Worm (Caenorhabditis elegans) whole organism, L3 larva: Measurements from ENCODE around the gene F53F4.2.

Source experiments
- R02D3.7 ChIP-seq: fragments of 150-350 bp; optimal IDR thresholded peaks from 2 replicates; lab custom pipeline; 2014; ENCODE audit warnings: missing biosample characterization, missing genetic modification characterization
- ZK546.5 ChIP-seq: sonication (generic microtip); optimal IDR thresholded peaks from 2 replicates; lab custom pipeline; 2017; ENCODE audit warnings: missing biosample characterization, missing genetic modification characterization
- ama-1 ChIP-seq: fragments of 150-350 bp; optimal IDR thresholded peaks from 2 replicates; lab custom pipeline; 2018
- ceh-16 ChIP-seq: sonication (generic microtip); optimal IDR thresholded peaks from 2 replicates; lab custom pipeline; 2017; ENCODE audit warnings: missing biosample characterization, missing genetic modification characterization
- ceh-28 ChIP-seq: fragments of 150-350 bp; optimal IDR thresholded peaks from 2 replicates; lab custom pipeline; 2014; ENCODE audit warnings: missing biosample characterization, missing genetic modification reagents, missing genetic modification characterization
- ceh-82 ChIP-seq: fragments of 150-350 bp; optimal IDR thresholded peaks from 2 replicates; lab custom pipeline; 2014; ENCODE audit warnings: missing biosample characterization, missing genetic modification characterization
- ceh-9 ChIP-seq: sonication (generic microtip); optimal IDR thresholded peaks from 2 replicates; lab custom pipeline; 2018; ENCODE audit warnings: missing biosample characterization, missing genetic modification characterization
- daf-12 ChIP-seq: fragments of 150-350 bp; optimal IDR thresholded peaks from 2 replicates; lab custom pipeline; 2014; ENCODE audit warnings: missing biosample characterization, missing genetic modification reagents, missing genetic modification characterization
- egl-27 ChIP-seq: sonication (generic microtip); optimal IDR thresholded peaks from 4 replicates; lab custom pipeline; 2017; ENCODE audit warnings: missing biosample characterization, missing genetic modification reagents, missing genetic modification characterization
- egl-5 ChIP-seq: fragments of 150-350 bp; optimal IDR thresholded peaks from 2 replicates; lab custom pipeline; 2017; ENCODE audit warnings: missing biosample characterization, missing genetic modification reagents, missing genetic modification characterization, inconsistent platforms
- elt-2 ChIP-seq: sonication (generic microtip); optimal IDR thresholded peaks from 2 replicates; lab custom pipeline; 2016; ENCODE audit warnings: missing genetic modification reagents, mild to moderate bottlenecking, missing genetic modification characterization, missing compliant biosample characterization
- eor-1 ChIP-seq, 2 experiments: fragments of 150-350 bp; optimal IDR thresholded peaks; 2 replicates each; lab custom pipeline; 2014 to 2018; ENCODE audit warnings: missing biosample characterization in 2 of 2, missing genetic modification characterization in 2 of 2
- fkh-2 ChIP-seq: fragments of 150-350 bp; optimal IDR thresholded peaks from 2 replicates; lab custom pipeline; 2014; ENCODE audit warnings: missing biosample characterization, missing genetic modification reagents, missing genetic modification characterization
- hmg-11 ChIP-seq: sonication (generic microtip); optimal IDR thresholded peaks from 2 replicates; lab custom pipeline; 2016; ENCODE audit warnings: missing genetic modification characterization, missing compliant biosample characterization
- jun-1 ChIP-seq: fragments of 150-350 bp; optimal IDR thresholded peaks from 2 replicates; lab custom pipeline; 2014; ENCODE audit warnings: missing biosample characterization, missing genetic modification reagents, missing genetic modification characterization
- lin-15B ChIP-seq: fragments of 150-350 bp; optimal IDR thresholded peaks from 2 replicates; lab custom pipeline; 2014; ENCODE audit warnings: missing biosample characterization, missing genetic modification characterization
- lin-39 ChIP-seq: fragments of 150-350 bp; optimal IDR thresholded peaks from 2 replicates; lab custom pipeline; 2018; ENCODE audit warnings: missing biosample characterization, missing genetic modification reagents, missing genetic modification characterization
- lsy-12 ChIP-seq: sonication (generic microtip); optimal IDR thresholded peaks from 2 replicates; lab custom pipeline; 2016; ENCODE audit warnings: mild to moderate bottlenecking, missing genetic modification characterization, missing compliant biosample characterization
- nhr-12 ChIP-seq: fragments of 150-350 bp; optimal IDR thresholded peaks from 2 replicates; lab custom pipeline; 2014; ENCODE audit warnings: missing biosample characterization, missing genetic modification characterization
- nhr-23 ChIP-seq: fragments of 150-350 bp; optimal IDR thresholded peaks from 2 replicates; lab custom pipeline; 2014; ENCODE audit warnings: missing biosample characterization, missing genetic modification reagents, missing genetic modification characterization
- nhr-25 ChIP-seq: sonication (generic microtip); optimal IDR thresholded peaks from 2 replicates; lab custom pipeline; 2017; ENCODE audit warnings: missing biosample characterization, missing genetic modification characterization
- nhr-28 ChIP-seq: fragments of 150-350 bp; optimal IDR thresholded peaks from 2 replicates; lab custom pipeline; 2014; ENCODE audit warnings: missing biosample characterization, missing genetic modification characterization
- nhr-43 ChIP-seq: sonication (generic microtip); optimal IDR thresholded peaks from 2 replicates; lab custom pipeline; 2016; ENCODE audit warnings: mild to moderate bottlenecking, missing genetic modification characterization, missing compliant biosample characterization; ENCODE audit not compliant: poor library complexity, severe bottlenecking
- nhr-67 ChIP-seq: fragments of 150-350 bp; optimal IDR thresholded peaks from 2 replicates; lab custom pipeline; 2014; ENCODE audit warnings: missing biosample characterization, missing genetic modification characterization
- nhr-76 ChIP-seq: fragments of 150-350 bp; sonication (generic microtip); optimal IDR thresholded peaks from 5 replicates; lab custom pipeline; 2014; ENCODE audit warnings: missing biosample characterization, missing genetic modification characterization
- nhr-77 ChIP-seq: fragments of 150-350 bp; optimal IDR thresholded peaks from 2 replicates; lab custom pipeline; 2014; ENCODE audit warnings: missing biosample characterization, missing genetic modification characterization
- pha-4 ChIP-seq: fragments of 150-350 bp; optimal IDR thresholded peaks from 2 replicates; lab custom pipeline; 2014; ENCODE audit warnings: missing biosample characterization, missing genetic modification reagents, missing genetic modification characterization
- pqm-1 ChIP-seq: fragments of 150-350 bp; optimal IDR thresholded peaks from 2 replicates; lab custom pipeline; 2017; ENCODE audit warnings: missing biosample characterization, missing genetic modification characterization, inconsistent platforms
- sea-2 ChIP-seq: fragments of 150-350 bp; sonication (generic microtip); optimal IDR thresholded peaks from 4 replicates; lab custom pipeline; 2014; ENCODE audit warnings: missing biosample characterization, missing genetic modification reagents, missing genetic modification characterization
- skn-1 ChIP-seq: fragments of 150-350 bp; optimal IDR thresholded peaks from 2 replicates; lab custom pipeline; 2014; ENCODE audit warnings: missing biosample characterization, missing genetic modification characterization
- snpc-4 ChIP-seq: fragments of 150-350 bp; optimal IDR thresholded peaks from 2 replicates; lab custom pipeline; 2014; ENCODE audit warnings: missing biosample characterization, missing genetic modification characterization
- tbx-2 ChIP-seq: sonication (generic microtip); optimal IDR thresholded peaks from 2 replicates; lab custom pipeline; 2016; ENCODE audit warnings: mild to moderate bottlenecking, missing genetic modification characterization, missing compliant biosample characterization
- unc-62 ChIP-seq: fragments of 150-350 bp; sonication (generic microtip); optimal IDR thresholded peaks from 4 replicates; lab custom pipeline; 2014; ENCODE audit warnings: missing biosample characterization, missing genetic modification reagents, missing genetic modification characterization
- zag-1 ChIP-seq: fragments of 150-350 bp; optimal IDR thresholded peaks from 2 replicates; lab custom pipeline; 2014; ENCODE audit warnings: missing biosample characterization, missing genetic modification characterization
- ztf-4 ChIP-seq: fragments of 150-350 bp; optimal IDR thresholded peaks from 2 replicates; lab custom pipeline; 2014; ENCODE audit warnings: missing biosample characterization, missing genetic modification characterization

F53F4.2 gene

DNA sequence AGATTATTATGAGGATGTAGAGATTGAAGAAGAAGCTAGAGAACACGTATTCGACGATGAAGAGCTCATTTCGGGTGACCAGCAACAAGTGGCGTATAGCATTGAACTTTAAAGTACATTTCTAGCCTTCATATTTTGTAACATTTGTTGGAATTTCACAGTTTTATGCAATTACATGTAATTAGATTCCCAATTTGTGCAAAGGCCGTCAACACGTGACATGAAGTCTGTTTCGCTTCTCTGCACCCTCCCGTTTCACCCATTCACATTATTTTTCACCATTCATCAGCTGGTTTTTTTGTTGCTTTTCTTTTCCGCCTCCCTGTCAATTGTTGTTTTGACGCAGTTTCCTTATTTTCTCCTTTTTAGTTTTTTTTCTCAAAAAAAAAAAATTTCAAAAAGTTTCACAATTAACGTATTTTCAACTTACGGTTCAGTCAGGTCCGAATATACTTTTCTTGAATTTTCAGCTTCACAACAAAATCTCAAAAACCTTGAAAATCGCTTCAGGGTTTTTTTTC is 37.8 kb upstream of the F53F4.2 start, which contains the start of gene sde-2:
TSS of gene sde-2 (plus strand) at position 471 of the 521 bp plus-strand sequence.
- TF ChIP-seq eor-1 (tag; optimal IDR thresholded peaks at IDR 0.05; lab: Kevin White, UChicago) (no peak), lsy-12 (tag; lab: Kevin White, UChicago) (no peak), nhr-77 (tag; lab: Kevin White, UChicago) (no peak), ceh-82 (tag; lab: Kevin White, UChicago) (no peak), egl-5 (tag; lab: Kevin White, UChicago) (peak; percentile 35), lin-39 (peak; percentile 4), nhr-28 (tag; lab: Kevin White, UChicago) (no peak), nhr-67 (tag; lab: Kevin White, UChicago) (no peak), sea-2 (GFP tag; lab: Kevin White, UChicago) (no peak), ama-1 (lab: Kevin White, UChicago) (no peak), lin-15B (tag; lab: Kevin White, UChicago) (no peak), nhr-43 (tag; lab: Kevin White, UChicago) (no peak), ceh-28 (tag; lab: Kevin White, UChicago) (no peak), ztf-4 (tag; lab: Kevin White, UChicago) (no peak), egl-27 (tag; lab: Kevin White, UChicago) (no peak), nhr-25 (tag; lab: Kevin White, UChicago) (no peak), nhr-23 (tag; lab: Kevin White, UChicago) (no peak), jun-1 (tag; lab: Kevin White, UChicago) (no peak)

DNA sequence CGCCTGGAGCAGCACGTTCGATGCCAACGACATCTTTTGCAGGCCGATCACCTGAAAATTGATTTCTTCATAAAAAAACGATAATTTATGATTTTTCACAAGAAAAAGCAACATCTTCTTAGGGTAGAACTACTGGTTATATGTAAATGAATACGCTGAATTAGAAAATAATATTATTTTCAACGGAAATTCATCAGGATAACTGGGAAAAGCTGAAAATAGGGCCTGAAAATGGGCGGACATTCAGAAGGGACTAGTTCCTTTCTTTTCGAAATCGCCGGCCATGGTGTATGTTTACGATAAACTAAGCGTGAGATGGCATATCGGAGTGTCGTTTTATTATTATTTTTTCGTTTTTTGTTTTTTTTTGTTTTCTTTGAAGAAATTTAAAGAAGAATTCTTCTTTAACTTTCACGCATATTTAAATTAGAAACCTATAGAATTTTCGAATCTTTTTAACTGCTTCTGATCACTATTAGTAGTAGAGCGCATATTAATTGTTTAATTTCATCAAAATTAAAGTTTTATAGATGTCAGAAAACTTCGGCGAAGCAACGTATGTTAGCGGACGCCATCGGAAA is 36.2 kb upstream of the F53F4.2 start, which contains the start of the genes nduv-2 and F53F4.12:
TSS of gene nduv-2 (minus strand) at position 51 of the 581 bp plus-strand sequence.
TSS of gene F53F4.12 (plus strand) at position 531 of the 581 bp plus-strand sequence.
- TF ChIP-seq ama-1 (lab: Kevin White, UChicago) (no peak), lin-39 (no peak), nhr-77 (tag; lab: Kevin White, UChicago) (no peak), nhr-25 (tag; lab: Kevin White, UChicago) (peak; percentile 10), tbx-2 (tag; lab: Kevin White, UChicago) (no peak), eor-1 (tag; optimal IDR thresholded peaks at IDR 0.05; lab: Kevin White, UChicago) (no peak), pha-4 (tag; lab: Kevin White, UChicago) (no peak), pqm-1 (tag; lab: Kevin White, UChicago) (peak; percentile 1), ceh-16 (tag; lab: Kevin White, UChicago) (no peak), snpc-4 (tag; lab: Kevin White, UChicago) (peak; percentile 13), nhr-43 (tag; lab: Kevin White, UChicago) (no peak), nhr-76 (tag; lab: Kevin White, UChicago) (no peak), elt-2 (tag; lab: Kevin White, UChicago) (no peak), egl-27 (tag; lab: Kevin White, UChicago) (no peak), hmg-11 (tag; lab: Kevin White, UChicago) (peak; percentile 64), ceh-82 (tag; lab: Kevin White, UChicago) (no peak), ZK546.5 (no peak), skn-1 (tag; lab: Kevin White, UChicago) (no peak), ztf-4 (tag; lab: Kevin White, UChicago) (no peak), jun-1 (tag; lab: Kevin White, UChicago) (no peak), ceh-9 (tag; lab: Kevin White, UChicago) (no peak), nhr-67 (tag; lab: Kevin White, UChicago) (no peak), nhr-12 (tag; lab: Kevin White, UChicago) (no peak), unc-62 (GFP tag; lab: Kevin White, UChicago) (no peak), egl-5 (tag; lab: Kevin White, UChicago) (no peak), fkh-2 (tag; lab: Kevin White, UChicago) (no peak), daf-12 (tag; lab: Kevin White, UChicago) (no peak), zag-1 (tag; lab: Kevin White, UChicago) (no peak), lsy-12 (tag; lab: Kevin White, UChicago) (no peak), ceh-28 (tag; lab: Kevin White, UChicago) (no peak), sea-2 (GFP tag; lab: Kevin White, UChicago) (no peak), lin-15B (tag; lab: Kevin White, UChicago) (peak; percentile 89), R02D3.7 (tag; lab: Kevin White, UChicago) (peak; percentile 86)

DNA sequence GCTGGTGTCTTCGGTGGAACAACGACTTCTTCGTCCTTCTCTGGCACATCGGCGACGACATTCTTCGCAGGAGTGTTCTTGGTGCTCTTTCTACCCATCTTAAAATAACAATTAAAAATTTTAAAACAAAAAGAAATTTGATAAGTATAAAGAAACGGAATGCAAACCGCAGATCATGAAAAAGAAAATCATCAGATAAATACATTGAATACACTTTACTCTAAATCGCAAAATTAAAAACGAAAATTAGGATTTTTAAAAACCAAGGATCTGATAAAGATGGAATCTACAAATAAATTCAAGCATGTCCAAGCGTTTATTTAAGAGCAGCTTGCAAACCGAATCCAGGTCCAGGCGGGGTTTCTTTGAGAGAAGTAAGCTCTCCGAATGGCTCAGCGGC is 35.0 kb upstream of the F53F4.2 start, which contains the start of gene F53F4.11:
TSS of gene F53F4.11 (minus strand) at position 101 of the 400 bp plus-strand sequence.
- TF ChIP-seq egl-5 (tag; lab: Kevin White, UChicago): no peak
- TF ChIP-seq ztf-4 (tag; lab: Kevin White, UChicago): no peak
